Worm (Caenorhabditis elegans) whole organism, late embryonic: ENCODE data around the gene zfp-3.

ENCODE experiments used
- C08G9.2 ChIP-seq: sonication (generic microtip); optimal IDR thresholded peaks from 2 replicates; lab custom pipeline; 2016; ENCODE audit warnings: mild to moderate bottlenecking, missing genetic modification characterization, moderate library complexity, missing compliant biosample characterization
- F13H6.1 ChIP-seq: sonication (generic microtip); optimal IDR thresholded peaks from 2 replicates; lab custom pipeline; 2016; ENCODE audit warnings: missing genetic modification characterization, missing compliant biosample characterization
- Y22D7AL.16 ChIP-seq: sonication (generic microtip); optimal IDR thresholded peaks from 2 replicates; lab custom pipeline; 2016; ENCODE audit warnings: missing genetic modification characterization, missing compliant biosample characterization
- ama-1 ChIP-seq: fragments of 150-350 bp; optimal IDR thresholded peaks from 2 replicates; lab custom pipeline; 2014
- ceh-14 ChIP-seq: sonication (generic microtip); optimal IDR thresholded peaks from 2 replicates; lab custom pipeline; 2016; ENCODE audit warnings: missing genotype, missing genetic modification characterization, missing compliant biosample characterization
- ceh-18 ChIP-seq: sonication (generic microtip); optimal IDR thresholded peaks from 2 replicates; lab custom pipeline; 2016; ENCODE audit warnings: missing genetic modification characterization, missing compliant biosample characterization
- ceh-19 ChIP-seq: fragments of 200-800 bp; sonication (Bioruptor generic); optimal IDR thresholded peaks from 2 replicates; lab custom pipeline; 2018; ENCODE audit warnings: mild to moderate bottlenecking, missing genetic modification characterization, missing compliant biosample characterization
- ceh-2 ChIP-seq: sonication (generic microtip); optimal IDR thresholded peaks from 2 replicates; lab custom pipeline; 2016; ENCODE audit warnings: missing genotype, missing genetic modification characterization, missing compliant biosample characterization
- ceh-22 ChIP-seq: sonication (generic microtip); optimal IDR thresholded peaks from 2 replicates; lab custom pipeline; 2017; ENCODE audit warnings: missing biosample characterization, missing genetic modification characterization
- ceh-24 ChIP-seq: sonication (generic microtip); optimal IDR thresholded peaks from 2 replicates; lab custom pipeline; 2016; ENCODE audit warnings: mild to moderate bottlenecking, missing genetic modification characterization, missing compliant biosample characterization
- ceh-30 ChIP-seq: fragments of 150-350 bp; optimal IDR thresholded peaks from 2 replicates; lab custom pipeline; 2014; ENCODE audit warnings: missing biosample characterization, missing genetic modification characterization
- ceh-31 ChIP-seq: sonication (generic microtip); optimal IDR thresholded peaks from 2 replicates; lab custom pipeline; 2016; ENCODE audit warnings: missing genetic modification characterization, missing compliant biosample characterization
- ceh-34 ChIP-seq: sonication (generic microtip); optimal IDR thresholded peaks from 2 replicates; lab custom pipeline; 2016; ENCODE audit warnings: mild to moderate bottlenecking, missing genetic modification characterization, missing compliant biosample characterization
- ceh-48 ChIP-seq: sonication (generic microtip); optimal IDR thresholded peaks from 2 replicates; lab custom pipeline; 2016; ENCODE audit warnings: missing genetic modification characterization, inconsistent platforms, missing compliant biosample characterization
- ceh-6 ChIP-seq: fragments of 200-800 bp; sonication (Bioruptor generic); optimal IDR thresholded peaks from 2 replicates; lab custom pipeline; 2018; ENCODE audit warnings: mild to moderate bottlenecking, missing genetic modification characterization, missing compliant biosample characterization
- dmd-4 ChIP-seq: sonication (generic microtip); optimal IDR thresholded peaks from 2 replicates; lab custom pipeline; 2016; ENCODE audit warnings: borderline replicate concordance, missing genetic modification characterization, missing compliant biosample characterization
- dve-1 ChIP-seq: sonication (generic microtip); optimal IDR thresholded peaks from 2 replicates; lab custom pipeline; 2017; ENCODE audit warnings: antibody characterized with exemption, mild to moderate bottlenecking, missing genetic modification characterization, missing compliant biosample characterization
- elt-2 ChIP-seq: sonication (generic microtip); optimal IDR thresholded peaks from 2 replicates; lab custom pipeline; 2016; ENCODE audit warnings: missing genetic modification reagents, missing genetic modification characterization, missing compliant biosample characterization
- elt-4 ChIP-seq: sonication (generic microtip); optimal IDR thresholded peaks from 2 replicates; lab custom pipeline; 2016; ENCODE audit warnings: missing genetic modification characterization, missing compliant biosample characterization
- ets-4 ChIP-seq: sonication (generic microtip); optimal IDR thresholded peaks from 2 replicates; lab custom pipeline; 2016; ENCODE audit warnings: missing genetic modification characterization, missing compliant biosample characterization
- fax-1 ChIP-seq: sonication (generic microtip); optimal IDR thresholded peaks from 2 replicates; lab custom pipeline; 2016; ENCODE audit warnings: missing genotype, missing genetic modification characterization, missing compliant biosample characterization
- fkh-6 ChIP-seq: sonication (generic microtip); optimal IDR thresholded peaks from 2 replicates; lab custom pipeline; 2016; ENCODE audit warnings: missing genetic modification characterization, missing compliant biosample characterization
- gmeb-2 ChIP-seq: sonication (generic microtip); optimal IDR thresholded peaks from 2 replicates; lab custom pipeline; 2016; ENCODE audit warnings: missing genetic modification characterization, inconsistent platforms, missing compliant biosample characterization
- hlh-30 ChIP-seq: sonication (generic microtip); optimal IDR thresholded peaks from 2 replicates; lab custom pipeline; 2017; ENCODE audit warnings: antibody characterized with exemption, missing genetic modification characterization, missing compliant biosample characterization; ENCODE audit not compliant: insufficient read depth
- hlh-8 ChIP-seq: sonication (generic microtip); optimal IDR thresholded peaks from 2 replicates; lab custom pipeline; 2016; ENCODE audit warnings: missing genotype, missing genetic modification characterization, missing compliant biosample characterization
- lim-6 ChIP-seq: sonication (generic microtip); optimal IDR thresholded peaks from 2 replicates; lab custom pipeline; 2016; ENCODE audit warnings: missing genetic modification characterization, missing compliant biosample characterization
- madf-2 ChIP-seq: sonication (generic microtip); optimal IDR thresholded peaks from 2 replicates; lab custom pipeline; 2017; ENCODE audit warnings: missing genetic modification characterization, missing compliant biosample characterization
- nfya-1 ChIP-seq: sonication (generic microtip); optimal IDR thresholded peaks from 2 replicates; lab custom pipeline; 2017; ENCODE audit warnings: missing genetic modification characterization, mild to moderate bottlenecking, missing compliant biosample characterization, antibody characterized with exemption, moderate library complexity
- nhr-11 ChIP-seq: fragments of 150-350 bp; optimal IDR thresholded peaks from 2 replicates; lab custom pipeline; 2014; ENCODE audit warnings: missing biosample characterization, missing genetic modification characterization
- nhr-232 ChIP-seq: sonication (generic microtip); optimal IDR thresholded peaks from 2 replicates; lab custom pipeline; 2016; ENCODE audit warnings: missing genetic modification characterization, missing compliant biosample characterization
- odd-2 ChIP-seq: sonication (generic microtip); optimal IDR thresholded peaks from 2 replicates; lab custom pipeline; 2017; ENCODE audit warnings: antibody characterized with exemption, mild to moderate bottlenecking, missing genetic modification characterization, missing compliant biosample characterization
- pag-3 ChIP-seq: sonication (generic microtip); optimal IDR thresholded peaks from 2 replicates; lab custom pipeline; 2016; ENCODE audit warnings: missing compliant biosample characterization, missing genetic modification characterization, borderline replicate concordance
- pat-9 ChIP-seq: fragments of 200-800 bp; sonication (Bioruptor generic); optimal IDR thresholded peaks from 2 replicates; lab custom pipeline; 2018; ENCODE audit warnings: mild to moderate bottlenecking, missing genetic modification characterization, moderate library complexity, missing compliant biosample characterization
- pax-1 ChIP-seq: fragments of 150-350 bp; optimal IDR thresholded peaks from 2 replicates; lab custom pipeline; 2014; ENCODE audit warnings: missing biosample characterization, missing genetic modification characterization
- pha-2 ChIP-seq: sonication (generic microtip); optimal IDR thresholded peaks from 2 replicates; lab custom pipeline; 2017; ENCODE audit warnings: mild to moderate bottlenecking, missing genetic modification characterization, missing compliant biosample characterization
- pha-4 ChIP-seq: fragments of 150-350 bp; optimal IDR thresholded peaks from 2 replicates; lab custom pipeline; 2018; ENCODE audit warnings: missing biosample characterization, missing genetic modification reagents, missing genetic modification characterization
- pqm-1 ChIP-seq: sonication (generic microtip); optimal IDR thresholded peaks from 2 replicates; lab custom pipeline; 2016; ENCODE audit warnings: missing genetic modification characterization, missing compliant biosample characterization
- pros-1 ChIP-seq: fragments of 150-350 bp; optimal IDR thresholded peaks from 2 replicates; lab custom pipeline; 2014; ENCODE audit warnings: missing biosample characterization, missing genetic modification reagents, missing genetic modification characterization
- ref-2 ChIP-seq: sonication (generic microtip); optimal IDR thresholded peaks from 2 replicates; lab custom pipeline; 2016; ENCODE audit warnings: missing genetic modification characterization, missing compliant biosample characterization
- rnt-1 ChIP-seq: sonication (generic microtip); optimal IDR thresholded peaks from 2 replicates; lab custom pipeline; 2016; ENCODE audit warnings: missing genetic modification characterization, missing compliant biosample characterization
- sdc-2 ChIP-seq: sonication (generic microtip); optimal IDR thresholded peaks from 2 replicates; lab custom pipeline; 2016; ENCODE audit warnings: missing genotype, missing genetic modification characterization, missing compliant biosample characterization
- sox-2 ChIP-seq: fragments of 200-800 bp; sonication (Bioruptor generic); IDR thresholded peaks from 2 replicates; pipeline ENCODE4 v1.3.6; 2022; ENCODE audit warnings: missing genetic modification reagents, missing genetic modification characterization, missing compliant biosample characterization
- sox-4 ChIP-seq: sonication (generic microtip); optimal IDR thresholded peaks from 2 replicates; lab custom pipeline; 2017; ENCODE audit warnings: mild to moderate bottlenecking, missing genetic modification characterization, inconsistent platforms, missing compliant biosample characterization
- syd-9 ChIP-seq: sonication (generic microtip); optimal IDR thresholded peaks from 2 replicates; lab custom pipeline; 2016; ENCODE audit warnings: mild to moderate bottlenecking, missing genetic modification characterization, moderate library complexity, missing compliant biosample characterization
- tbx-2 ChIP-seq: sonication (generic microtip); optimal IDR thresholded peaks from 2 replicates; lab custom pipeline; 2016; ENCODE audit warnings: missing genetic modification characterization, missing compliant biosample characterization
- tbx-7 ChIP-seq: sonication (generic microtip); optimal IDR thresholded peaks from 2 replicates; lab custom pipeline; 2016; ENCODE audit warnings: missing genotype, missing genetic modification characterization, missing compliant biosample characterization
- unc-42 ChIP-seq: sonication (generic microtip); optimal IDR thresholded peaks from 2 replicates; lab custom pipeline; 2016; ENCODE audit warnings: missing genotype, missing genetic modification characterization, missing compliant biosample characterization
- unc-55 ChIP-seq: sonication (generic microtip); optimal IDR thresholded peaks from 2 replicates; lab custom pipeline; 2017; ENCODE audit warnings: missing biosample characterization, missing genetic modification reagents, missing genetic modification characterization
- unc-86 ChIP-seq: sonication (generic microtip); optimal IDR thresholded peaks from 2 replicates; lab custom pipeline; 2016; ENCODE audit warnings: missing genetic modification characterization, missing compliant biosample characterization
- zip-5 ChIP-seq: sonication (generic microtip); optimal IDR thresholded peaks from 2 replicates; lab custom pipeline; 2016; ENCODE audit warnings: missing genetic modification characterization, missing compliant biosample characterization
- ztf-16 ChIP-seq: sonication (generic microtip); optimal IDR thresholded peaks from 2 replicates; lab custom pipeline; 2017; ENCODE audit warnings: missing genetic modification characterization, missing compliant biosample characterization

The zfp-3 gene

DNA sequence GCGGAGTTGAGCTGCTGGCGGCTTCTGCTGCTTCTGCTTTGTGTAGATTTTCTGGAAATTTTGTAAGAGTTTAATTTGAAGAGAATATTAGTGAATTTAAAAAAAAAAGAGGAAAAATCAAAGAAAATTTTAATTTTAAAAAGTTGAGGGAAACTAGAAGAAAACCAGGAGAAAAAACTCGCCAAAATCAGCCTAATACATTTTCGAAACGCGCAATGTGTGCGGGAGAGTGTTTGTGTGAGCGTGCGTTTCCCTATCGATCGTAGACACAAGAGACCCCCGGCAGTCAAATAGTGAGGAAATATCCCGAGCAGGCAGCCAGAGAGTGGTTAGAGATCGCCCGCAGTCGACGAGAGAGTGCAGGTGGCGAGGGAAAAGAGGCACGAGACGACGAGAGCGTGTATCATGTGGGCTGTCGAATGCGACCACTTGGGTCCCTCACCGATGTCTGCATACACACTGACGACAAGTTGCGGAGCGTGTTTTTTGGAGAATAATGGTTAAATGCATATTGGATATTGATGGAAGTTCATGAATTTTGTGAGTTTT, at the start of gene zfp-3:
TSS of gene zfp-3 (minus strand) at position 51 of the 549 bp plus-strand sequence.
- TF ChIP-seq zip-5 (tag; lab: Kevin White, UChicago) (no peak), nhr-232 (peak; percentile 25), dmd-4 (tag; lab: Kevin White, UChicago) (peak; percentile 40), ceh-6 (no peak), tbx-2 (peak; percentile 79), pat-9 (no peak), pros-1 (peak; percentile 75), ceh-34 (tag; lab: Kevin White, UChicago) (peak; percentile 87), F13H6.1 (tag; lab: Kevin White, UChicago) (peak; percentile 82), lim-6 (tag; lab: Kevin White, UChicago) (peak; percentile 29), ceh-22 (no peak), hlh-30 (tag; lab: Kevin White, UChicago) (peak; percentile 98), ceh-48 (tag; lab: Kevin White, UChicago) (peak; percentile 83), unc-42 (tag; lab: Kevin White, UChicago) (peak; percentile 76), unc-55 (GFP tag; lab: Kevin White, UChicago) (peak; percentile 67), ceh-24 (tag; lab: Kevin White, UChicago) (no peak), syd-9 (peak; percentile 42), sox-2 (no peak), ref-2 (peak; percentile 86), Y22D7AL.16 (no peak), odd-2 (tag; lab: Kevin White, UChicago) (no peak), sox-4 (tag; lab: Kevin White, UChicago) (no peak), nhr-11 (no peak), pha-2 (peak; percentile 31), pag-3 (tag; lab: Kevin White, UChicago) (no peak), gmeb-2 (tag; lab: Kevin White, UChicago) (no peak), ceh-2 (peak; percentile 23), sdc-2 (tag; lab: Kevin White, UChicago) (peak; percentile 92), madf-2 (tag; lab: Kevin White, UChicago) (peak; percentile 8), fax-1 (tag; lab: Kevin White, UChicago) (no peak), fkh-6 (tag; lab: Kevin White, UChicago) (no peak), ceh-14 (peak; percentile 64), ama-1 (lab: Kevin White, UChicago) (peak; percentile 49), rnt-1 (tag; lab: Kevin White, UChicago) (peak; percentile 67), ceh-30 (tag; lab: Kevin White, UChicago) (peak; percentile 54), tbx-7 (tag; lab: Kevin White, UChicago) (no peak), ztf-16 (tag; lab: Kevin White, UChicago) (no peak), elt-4 (tag; lab: Kevin White, UChicago) (no peak), pqm-1 (tag; lab: Kevin White, UChicago) (peak; percentile 67), ets-4 (peak; percentile 73), ceh-18 (tag; lab: Kevin White, UChicago) (peak; percentile 92), hlh-8 (tag; lab: Kevin White, UChicago) (peak; percentile 32), C08G9.2 (tag; lab: Kevin White, UChicago) (peak; percentile 38), ceh-31 (tag; lab: Kevin White, UChicago) (peak; percentile 90), elt-2 (tag; lab: Kevin White, UChicago) (peak; percentile 3), ceh-19 (no peak), pha-4 (tag; lab: Kevin White, UChicago) (no peak), pax-1 (tag; lab: Kevin White, UChicago) (peak; percentile 53), nfya-1 (tag; lab: Kevin White, UChicago) (peak; percentile 95), unc-86 (peak; percentile 25), dve-1 (tag; lab: Kevin White, UChicago) (peak; percentile 91)
